Worm (Caenorhabditis elegans) whole organism, L4 larva: ENCODE data around the gene H03G16.7.

Experiments used
- F26F4.8 ChIP-seq: fragments of 200-800 bp; sonication (Bioruptor generic); conservative IDR thresholded peaks from 2 replicates; pipeline ENCODE4 v1.3.6; 2022; ENCODE audit warnings: missing genetic modification characterization, missing compliant biosample characterization
- F37D6.2 ChIP-seq: sonication (generic microtip); optimal IDR thresholded peaks from 2 replicates; lab custom pipeline; 2016; ENCODE audit warnings: mild to moderate bottlenecking, missing genetic modification characterization, missing compliant biosample characterization
- F44E2.7 ChIP-seq: fragments of 200-800 bp; sonication (Bioruptor generic); IDR thresholded peaks from 2 replicates; pipeline ENCODE4 v2.1.2; 2022; ENCODE audit warnings: missing genetic modification characterization, missing compliant biosample characterization
- R02D3.7 ChIP-seq: fragments of 150-350 bp; sonication (generic microtip); optimal IDR thresholded peaks from 3 replicates; lab custom pipeline; 2014; ENCODE audit warnings: missing biosample characterization, missing genetic modification characterization
- Y105C5A.15 ChIP-seq: fragments of 200-800 bp; sonication (Bioruptor generic); IDR thresholded peaks from 2 replicates; pipeline ENCODE4 v1.3.6; 2022; ENCODE audit warnings: missing genetic modification characterization, missing compliant biosample characterization
- ZK337.2 ChIP-seq: fragments of 200-800 bp; sonication (Bioruptor generic); IDR thresholded peaks from 2 replicates; pipeline ENCODE4 v1.3.6; 2022; ENCODE audit warnings: missing genetic modification reagents, missing genetic modification characterization, missing compliant biosample characterization
- aly-2 ChIP-seq: sonication (generic microtip); optimal IDR thresholded peaks from 2 replicates; lab custom pipeline; 2018; ENCODE audit warnings: missing biosample characterization, missing genetic modification characterization
- ama-1 ChIP-seq: fragments of 150-350 bp; optimal IDR thresholded peaks from 2 replicates; lab custom pipeline; 2014; ENCODE audit warnings: inconsistent platforms, mixed read lengths
- arid-1 ChIP-seq: fragments of 200-800 bp; sonication (Bioruptor generic); conservative IDR thresholded peaks from 2 replicates; pipeline ENCODE4 v1.3.6; 2022; ENCODE audit warnings: missing genetic modification reagents, missing genetic modification characterization, missing compliant biosample characterization
- ceh-20 ChIP-seq: fragments of 200-800 bp; sonication (Bioruptor generic); IDR thresholded peaks from 2 replicates; pipeline ENCODE4 v1.3.6; 2022; ENCODE audit warnings: missing genetic modification reagents, missing genetic modification characterization, missing compliant biosample characterization
- ceh-32 ChIP-seq: sonication (generic microtip); optimal IDR thresholded peaks from 2 replicates; lab custom pipeline; 2016; ENCODE audit warnings: mild to moderate bottlenecking, missing genetic modification characterization, missing compliant biosample characterization; ENCODE audit not compliant: poor library complexity
- ceh-44 ChIP-seq: fragments of 200-800 bp; sonication (Bioruptor generic); IDR thresholded peaks from 2 replicates; pipeline ENCODE4 v1.3.6; 2022; ENCODE audit warnings: missing genetic modification reagents, missing genetic modification characterization, missing compliant biosample characterization
- cey-2 ChIP-seq: sonication (generic microtip); optimal IDR thresholded peaks from 3 replicates; lab custom pipeline; 2017; ENCODE audit warnings: missing genetic modification characterization, mild to moderate bottlenecking, missing compliant biosample characterization, antibody characterized with exemption, borderline replicate concordance; ENCODE audit not compliant: insufficient read depth
- daf-12 ChIP-seq: fragments of 150-350 bp; optimal IDR thresholded peaks from 2 replicates; lab custom pipeline; 2014; ENCODE audit warnings: missing biosample characterization, missing genetic modification reagents, missing genetic modification characterization
- dmd-6 ChIP-seq: fragments of 200-800 bp; sonication (Bioruptor generic); IDR thresholded peaks from 2 replicates; pipeline ENCODE4 v1.3.6; 2022; ENCODE audit warnings: missing genetic modification reagents, missing genetic modification characterization, missing compliant biosample characterization
- dmd-8 ChIP-seq: fragments of 200-800 bp; sonication (Bioruptor generic); IDR thresholded peaks from 2 replicates; pipeline ENCODE4 v1.3.6; 2022; ENCODE audit warnings: missing genetic modification characterization, missing compliant biosample characterization
- dmd-9 ChIP-seq: fragments of 200-800 bp; sonication (Bioruptor generic); IDR thresholded peaks from 2 replicates; pipeline ENCODE4 v1.3.6; 2022; ENCODE audit warnings: missing genetic modification reagents, missing genetic modification characterization, missing compliant biosample characterization
- dpl-1 ChIP-seq: fragments of 150-350 bp; optimal IDR thresholded peaks from 2 replicates; lab custom pipeline; 2014; ENCODE audit warnings: missing biosample characterization, missing genetic modification reagents, missing genetic modification characterization
- fkh-10 ChIP-seq: fragments of 150-350 bp; optimal IDR thresholded peaks from 2 replicates; lab custom pipeline; 2014; ENCODE audit warnings: missing biosample characterization, missing genetic modification reagents, missing genetic modification characterization
- hif-1 ChIP-seq, 2 experiments: sonication (generic microtip); optimal IDR thresholded peaks; 2 replicates each; lab custom pipeline; 2016 to 2017; ENCODE audit warnings: missing compliant biosample characterization in 2 of 2, missing genetic modification characterization in 2 of 2, missing genetic modification reagents in 2 of 2, missing genotype in 2 of 2, mild to moderate bottlenecking in 1 of 2
- lin-39 ChIP-seq: fragments of 150-350 bp; optimal IDR thresholded peaks from 2 replicates; lab custom pipeline; 2014; ENCODE audit warnings: missing biosample characterization, missing genetic modification reagents, missing genetic modification characterization
- lir-3 ChIP-seq: sonication (generic microtip); optimal IDR thresholded peaks from 2 replicates; lab custom pipeline; 2016; ENCODE audit warnings: mild to moderate bottlenecking, missing genetic modification characterization, missing compliant biosample characterization
- lsy-2 ChIP-seq, 2 experiments: fragments of 150-350 bp in 1 of 2; sonication (generic microtip) in 1 of 2; optimal IDR thresholded peaks; 2 replicates each; lab custom pipeline; 2014 to 2017; ENCODE audit warnings: missing biosample characterization in 2 of 2, missing genetic modification characterization in 2 of 2
- madf-9 ChIP-seq: fragments of 200-800 bp; sonication (Bioruptor generic); conservative IDR thresholded peaks from 2 replicates; pipeline ENCODE4 v1.3.6; 2022; ENCODE audit warnings: missing genetic modification reagents, missing genetic modification characterization, missing compliant biosample characterization
- mdt-29 ChIP-seq: fragments of 200-800 bp; sonication (Bioruptor generic); IDR thresholded peaks from 2 replicates; pipeline ENCODE4 v1.3.6; 2022; ENCODE audit warnings: missing genetic modification reagents, missing genetic modification characterization, missing compliant biosample characterization
- mep-1 ChIP-seq: fragments of 150-350 bp; sonication (generic microtip); optimal IDR thresholded peaks from 3 replicates; lab custom pipeline; 2014; ENCODE audit warnings: missing biosample characterization, missing genetic modification characterization
- nhr-10 ChIP-seq: fragments of 150-350 bp; optimal IDR thresholded peaks from 2 replicates; lab custom pipeline; 2014; ENCODE audit warnings: missing biosample characterization, missing genetic modification characterization
- nhr-102 ChIP-seq: sonication (generic microtip); optimal IDR thresholded peaks from 2 replicates; lab custom pipeline; 2016; ENCODE audit warnings: mild to moderate bottlenecking, missing genetic modification characterization, moderate library complexity, missing compliant biosample characterization
- nhr-11 ChIP-seq: fragments of 150-350 bp; optimal IDR thresholded peaks from 2 replicates; lab custom pipeline; 2014; ENCODE audit warnings: missing biosample characterization, missing genetic modification characterization
- nhr-237 ChIP-seq: sonication (generic microtip); optimal IDR thresholded peaks from 2 replicates; lab custom pipeline; 2017; ENCODE audit warnings: missing biosample characterization, missing genetic modification characterization
- nhr-41 ChIP-seq: fragments of 200-800 bp; sonication (Bioruptor generic); IDR thresholded peaks from 2 replicates; pipeline ENCODE4 v1.3.6; 2022; ENCODE audit warnings: missing genetic modification reagents, missing genetic modification characterization, missing compliant biosample characterization
- nhr-42 ChIP-seq: fragments of 200-800 bp; sonication (Bioruptor generic); IDR thresholded peaks from 2 replicates; pipeline ENCODE4 v1.3.6; 2022; ENCODE audit warnings: missing genetic modification characterization, missing compliant biosample characterization
- nhr-6 ChIP-seq: fragments of 150-350 bp; optimal IDR thresholded peaks from 2 replicates; lab custom pipeline; 2014; ENCODE audit warnings: missing biosample characterization, missing genetic modification characterization
- nhr-76 ChIP-seq: fragments of 150-350 bp; optimal IDR thresholded peaks from 2 replicates; lab custom pipeline; 2014; ENCODE audit warnings: missing biosample characterization, missing genetic modification characterization
- nhr-77 ChIP-seq: fragments of 150-350 bp; optimal IDR thresholded peaks from 2 replicates; lab custom pipeline; 2014; ENCODE audit warnings: missing biosample characterization, missing genetic modification characterization
- pha-4 ChIP-seq, 2 experiments: fragments of 150-350 bp in 1 of 2; fragments of 200-800 bp in 1 of 2; sonication (Bioruptor generic) in 1 of 2; IDR thresholded peaks in 1 of 2; optimal IDR thresholded peaks in 1 of 2; 2 replicates each; pipeline versions ENCODE4 v1.3.6 to Lab custom; 2014 to 2022; ENCODE audit warnings: missing genetic modification characterization in 2 of 2, missing genetic modification reagents in 2 of 2, missing biosample characterization in 1 of 2, missing compliant biosample characterization in 1 of 2
- rbr-2 ChIP-seq: sonication (generic microtip); optimal IDR thresholded peaks from 2 replicates; lab custom pipeline; 2016; ENCODE audit warnings: missing genotype, missing genetic modification characterization, missing compliant biosample characterization
- saeg-2 ChIP-seq: fragments of 200-800 bp; sonication (Bioruptor generic); IDR thresholded peaks from 2 replicates; pipeline ENCODE4 v1.3.6; 2022; ENCODE audit warnings: missing genetic modification reagents, missing genetic modification characterization, missing compliant biosample characterization
- set-16 ChIP-seq: fragments of 200-800 bp; sonication (Bioruptor generic); IDR thresholded peaks from 2 replicates; pipeline ENCODE4 v1.3.6; 2022; ENCODE audit warnings: missing genetic modification reagents, missing genetic modification characterization, missing compliant biosample characterization
- skn-1 ChIP-seq: fragments of 150-350 bp; optimal IDR thresholded peaks from 2 replicates; lab custom pipeline; 2014; ENCODE audit warnings: missing biosample characterization, missing genetic modification characterization
- snpc-4 ChIP-seq: fragments of 150-350 bp; optimal IDR thresholded peaks from 2 replicates; lab custom pipeline; 2014; ENCODE audit warnings: missing biosample characterization, missing genetic modification characterization
- unc-39 ChIP-seq: sonication (generic microtip); optimal IDR thresholded peaks from 2 replicates; lab custom pipeline; 2017; ENCODE audit warnings: missing biosample characterization, missing genetic modification characterization
- unc-62 ChIP-seq, 3 experiments: fragments of 150-350 bp in 1 of 3; sonication (generic microtip); optimal IDR thresholded peaks in 2 of 3; peaks in 1 of 3; 1 replicate in 1 of 3; 2 replicates in 2 of 3; lab custom pipeline; 2014 to 2017; ENCODE audit warnings: missing biosample characterization in 3 of 3, missing genetic modification characterization in 3 of 3, missing genetic modification reagents in 3 of 3, missing genotype in 1 of 3
- zag-1 ChIP-seq: fragments of 150-350 bp; optimal IDR thresholded peaks from 2 replicates; lab custom pipeline; 2014; ENCODE audit warnings: missing biosample characterization, missing genetic modification characterization
- zip-11 ChIP-seq: fragments of 200-800 bp; sonication (Bioruptor generic); IDR thresholded peaks from 2 replicates; pipeline ENCODE4 v1.3.6; 2022; ENCODE audit warnings: missing genetic modification characterization, missing compliant biosample characterization

H03G16.7 gene

ce11 chrX:15035748-15036147 is 20.1 kb downstream of the H03G16.7 start:
- TF ChIP-seq nhr-6 (tag; lab: Kevin White, UChicago) (no peak), ceh-20 (no peak), nhr-41 (GFP tag; lab: Robert Waterston, UW) (no peak), unc-62 (GFP tag; optimal IDR thresholded peaks at IDR 0.05 in 1 of 2; lab: Kevin White, UChicago) (peak in 1 of 2 experiments; percentile 93), unc-62 (tag; optimal IDR thresholded peaks at IDR 0.05; lab: Kevin White, UChicago) (no peak), ama-1 (lab: Kevin White, UChicago) (no peak)

- TF ChIP-seq unc-39 (tag; lab: Kevin White, UChicago) (no peak), cey-2 (tag; lab: Kevin White, UChicago) (no peak), F44E2.7 (GFP tag; lab: Robert Waterston, UW) (no peak), nhr-76 (tag; lab: Kevin White, UChicago) (no peak), skn-1 (tag; lab: Kevin White, UChicago) (no peak), lin-39 (tag; lab: Kevin White, UChicago) (no peak), saeg-2 (GFP tag; lab: Robert Waterston, UW) (no peak), lir-3 (tag; lab: Kevin White, UChicago) (no peak), aly-2 (no peak), F37D6.2 (tag; lab: Kevin White, UChicago) (no peak), nhr-77 (tag; lab: Kevin White, UChicago) (no peak), snpc-4 (tag; lab: Kevin White, UChicago) (no peak), ceh-44 (GFP tag; lab: Robert Waterston, UW) (no peak)
Observed at ce11 chrX:15034787-15035186, 21.0 kb downstream of the H03G16.7 start, which contains the start of gene dsc-1. Gene dsc-1 (minus strand): TSS chrX:15034832.

ce11 chrX:15027997-15028396 is 27.8 kb downstream of the H03G16.7 start:
- no peak for TF ChIP-seq mep-1 (tag; lab: Kevin White, UChicago)
- TF ChIP-seq F37D6.2 (tag; lab: Kevin White, UChicago), result no peak
- no peak for TF ChIP-seq nhr-102 (tag; lab: Kevin White, UChicago)
- TF ChIP-seq nhr-10 (tag; lab: Kevin White, UChicago), result no peak
- no peak for TF ChIP-seq nhr-42 (GFP tag; lab: Robert Waterston, UW)

- no peak for TF ChIP-seq ama-1 (lab: Kevin White, UChicago)
- no peak for TF ChIP-seq nhr-11 (tag; lab: Kevin White, UChicago)
- TF ChIP-seq arid-1 (GFP tag; lab: Robert Waterston, UW), result no peak
- no peak for TF ChIP-seq dpl-1 (GFP tag; lab: Kevin White, UChicago)
- no peak for TF ChIP-seq dmd-9 (GFP tag; lab: Robert Waterston, UW)
- TF ChIP-seq dmd-8 (GFP tag; lab: Robert Waterston, UW), result no peak
- TF ChIP-seq daf-12, result no peak
- TF ChIP-seq zag-1 (tag; lab: Kevin White, UChicago), result no peak
- TF ChIP-seq unc-62 (GFP tag; optimal IDR thresholded peaks at IDR 0.05 in 1 of 2; lab: Kevin White, UChicago), result peak in 1 of 2 experiments; percentile 93
- TF ChIP-seq unc-62 (tag; optimal IDR thresholded peaks at IDR 0.05; lab: Kevin White, UChicago), result no peak
- TF ChIP-seq R02D3.7 (tag; lab: Kevin White, UChicago), result no peak
- no peak for TF ChIP-seq Y105C5A.15 (GFP tag; lab: Robert Waterston, UW)
- TF ChIP-seq ZK337.2 (GFP tag; lab: Robert Waterston, UW), result no peak
- peak in 1 of 2 experiments; percentile 26 for TF ChIP-seq lsy-2 (tag; optimal IDR thresholded peaks at IDR 0.05; lab: Kevin White, UChicago)
- peak; percentile 56; the same call in 1 of the 2 replicates for TF ChIP-seq ceh-20
- TF ChIP-seq F26F4.8 (GFP tag; lab: Robert Waterston, UW), result no peak
- no peak for TF ChIP-seq nhr-237 (tag; lab: Kevin White, UChicago)
- no peak for TF ChIP-seq set-16 (GFP tag; lab: Robert Waterston, UW)
- no peak for TF ChIP-seq hif-1 (tag; optimal IDR thresholded peaks at IDR 0.05; lab: Kevin White, UChicago)
- TF ChIP-seq zip-11 (GFP tag; lab: Robert Waterston, UW), result no peak
- no peak for TF ChIP-seq dmd-6 (GFP tag; lab: Robert Waterston, UW)
- no peak for TF ChIP-seq fkh-10 (GFP tag; lab: Kevin White, UChicago)
- no peak for TF ChIP-seq skn-1 (tag; lab: Kevin White, UChicago)
- no peak for TF ChIP-seq madf-9
- TF ChIP-seq mdt-29 (GFP tag; lab: Robert Waterston, UW), result no peak
- no peak for TF ChIP-seq rbr-2
- no peak for TF ChIP-seq nhr-102 (tag; lab: Kevin White, UChicago)
- no peak for TF ChIP-seq pha-4 (GFP tag; IDR thresholded peaks at IDR 0.05; lab: Robert Waterston, UW)
- no peak for TF ChIP-seq pha-4 (tag; optimal IDR thresholded peaks at IDR 0.05; lab: Kevin White, UChicago)
- no peak for TF ChIP-seq saeg-2 (GFP tag; lab: Robert Waterston, UW)
- TF ChIP-seq ceh-32 (tag; lab: Kevin White, UChicago), result no peak
Observed at ce11 chrX:15027566-15027965, 28.2 kb downstream of the H03G16.7 start.
